Worm (Caenorhabditis elegans) whole organism, midembryonic: Measurements from ENCODE around the gene clec-7.

Source experiments
- T22C8.4 ChIP-seq: fragments of 200-800 bp; sonication (Bioruptor generic); IDR thresholded peaks from 2 replicates; pipeline ENCODE4 v1.3.6; 2022; ENCODE audit warnings: missing genetic modification characterization, missing compliant biosample characterization
- cog-1 ChIP-seq: sonication (generic microtip); optimal IDR thresholded peaks from 2 replicates; lab custom pipeline; 2016; ENCODE audit warnings: missing genetic modification characterization, missing compliant biosample characterization
- med-1 ChIP-seq: sonication (generic microtip); optimal IDR thresholded peaks from 2 replicates; lab custom pipeline; 2017; ENCODE audit warnings: missing genetic modification characterization, mild to moderate bottlenecking, missing compliant biosample characterization, antibody characterized with exemption, missing genetic modification reagents; ENCODE audit not compliant: insufficient read depth
- tab-1 ChIP-seq: fragments of 200-800 bp; sonication (Bioruptor generic); IDR thresholded peaks from 2 replicates; pipeline ENCODE4 v1.3.6; 2022; ENCODE audit warnings: missing genetic modification characterization, missing compliant biosample characterization

DNA sequence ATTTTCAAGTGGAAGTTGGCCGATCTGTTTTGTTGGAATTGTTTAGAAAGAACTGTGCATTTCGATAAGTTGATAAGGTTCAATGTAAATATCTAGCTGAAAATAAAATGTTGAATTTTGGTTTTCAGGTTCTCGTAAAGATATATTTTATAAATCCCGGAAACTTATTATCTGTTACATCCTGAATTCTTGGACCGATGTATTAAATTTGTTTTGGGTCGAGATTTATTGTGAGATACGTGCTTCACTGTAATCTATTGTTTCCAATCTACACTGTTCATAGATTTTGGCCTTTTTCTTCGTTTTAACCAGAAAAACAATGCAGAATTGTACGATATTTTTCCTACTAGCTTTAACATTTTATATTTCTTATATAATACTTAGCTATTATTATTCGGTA, 28.9 kb downstream of the clec-7 start, which contains the start of gene C03G6.6:
- no peak for TF ChIP-seq cog-1 (tag; lab: Kevin White, UChicago)
- no peak for TF ChIP-seq T22C8.4 (GFP tag; lab: Robert Waterston, UW)
- no peak for TF ChIP-seq tab-1 (GFP tag; lab: Robert Waterston, UW)
- TF ChIP-seq med-1 (GFP tag; lab: Kevin White, UChicago) = no peak
